Fruit fly (Drosophila melanogaster): ENCODE data around the gene ppk31.
A peak's percentile ranks its signal among the peaks of the same experiment; 100 is the strongest.

ppk31 gene

DNA sequence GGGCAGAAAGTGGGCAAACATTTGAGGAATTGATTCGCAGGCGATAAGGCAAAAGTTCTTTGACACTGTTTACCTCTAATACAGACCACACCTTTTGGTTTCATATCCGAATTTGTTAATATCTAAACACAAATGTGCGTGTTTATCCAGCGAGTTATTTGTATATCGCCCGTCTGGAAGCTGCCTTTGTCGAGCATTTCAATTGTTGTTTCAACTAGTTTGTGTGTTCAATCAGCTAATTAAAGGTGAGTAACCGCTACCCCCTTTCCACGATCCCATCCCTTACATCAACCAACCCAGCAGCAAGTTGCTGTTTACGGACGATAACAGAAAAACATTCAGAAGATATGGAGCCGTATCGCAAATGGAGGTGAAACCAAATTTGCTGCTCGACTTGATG is 31.5 kb upstream of the ppk31 start (continued):
- no peak for TF ChIP-seq CG7357 (GFP tag; IDR thresholded peaks at IDR 0.05)
- peak in 1 of 2 experiments; percentile 16 for TF ChIP-seq Pdp1 (GFP tag; optimal IDR thresholded peaks at IDR 0.05)
- TF ChIP-seq CG30403 (GFP tag; optimal IDR thresholded peaks at IDR 0.05): no peak
- TF ChIP-seq zf30C (GFP tag; optimal IDR thresholded peaks at IDR 0.05): no peak
- TF ChIP-seq h (optimal IDR thresholded peaks at IDR 0.05): no peak
- TF ChIP-seq CG10959 (GFP tag; IDR thresholded peaks at IDR 0.05): no peak
- TF ChIP-seq Hr78 (GFP tag; optimal IDR thresholded peaks at IDR 0.05): no peak
- no peak for TF ChIP-seq CG6272 (GFP tag; IDR thresholded peaks at IDR 0.05)
- TF ChIP-seq CG10321 (GFP tag; IDR thresholded peaks at IDR 0.05): no peak
- TF ChIP-seq Aef1 (GFP tag; IDR thresholded peaks at IDR 0.05): no peak
- TF ChIP-seq fd3F (GFP tag; optimal IDR thresholded peaks at IDR 0.05): peak; percentile 61
- peak; percentile 33 for TF ChIP-seq shn (GFP tag; optimal IDR thresholded peaks at IDR 0.05)
- TF ChIP-seq CG4424 (GFP tag; optimal IDR thresholded peaks at IDR 0.05): no peak
- TF ChIP-seq CG32767 (GFP tag; IDR thresholded peaks at IDR 0.05): 0 out of 2 replicates have a peak, but pooled peaks have one; percentile 32
- no peak; the same call in 1 of the 2 replicates for TF ChIP-seq Adf1 (GFP tag; IDR thresholded peaks at IDR 0.05)
- TF ChIP-seq CG8765 (GFP tag; IDR thresholded peaks at IDR 0.05): no peak
- TF ChIP-seq Sry-δ (GFP tag; optimal IDR thresholded peaks at IDR 0.05): peak; percentile 2
- TF ChIP-seq CG16813 (GFP tag; IDR thresholded peaks at IDR 0.05; ENCODE audit: partially characterized antibody): no peak
- peak; percentile 63 for TF ChIP-seq CG34376 (GFP tag; optimal IDR thresholded peaks at IDR 0.05)
- peak; percentile 33 for TF ChIP-seq Sox102F (GFP tag; optimal IDR thresholded peaks at IDR 0.05)
- TF ChIP-seq ind (GFP tag; optimal IDR thresholded peaks at IDR 0.05): no peak
- no peak for TF ChIP-seq CG2712 (tag; optimal IDR thresholded peaks at IDR 0.05)
- TF ChIP-seq CG30431 (GFP tag; optimal IDR thresholded peaks at IDR 0.05): no peak
- no peak for TF ChIP-seq nau (GFP tag; optimal IDR thresholded peaks at IDR 0.05)
- TF ChIP-seq CG32772 (GFP tag; IDR thresholded peaks at IDR 0.05): no peak
- TF ChIP-seq unpg (GFP tag; optimal IDR thresholded peaks at IDR 0.05): peak; percentile 35
- no peak for TF ChIP-seq sens (GFP tag)
- TF ChIP-seq CrebB (tag; optimal IDR thresholded peaks at IDR 0.05): peak; percentile 57
- TF ChIP-seq Trl (optimal IDR thresholded peaks at IDR 0.05): no peak
- peak; percentile 33 for TF ChIP-seq Trl (GFP tag; optimal IDR thresholded peaks at IDR 0.05)
- TF ChIP-seq Dbx (GFP tag; IDR thresholded peaks at IDR 0.05): peak; percentile 81; the same call in 2 of the 3 replicates
- no peak for TF ChIP-seq Sin3A (optimal IDR thresholded peaks at IDR 0.05)
- no peak for TF ChIP-seq sc (optimal IDR thresholded peaks at IDR 0.05)
- TF ChIP-seq sc (GFP tag; optimal IDR thresholded peaks at IDR 0.05): no peak
- peak; percentile 61 for TF ChIP-seq CG15514 (GFP tag; optimal IDR thresholded peaks at IDR 0.05)
- no peak for TF ChIP-seq Myb (GFP tag; optimal IDR thresholded peaks at IDR 0.05)
- TF ChIP-seq kay (GFP tag; optimal IDR thresholded peaks at IDR 0.05): no peak
- TF ChIP-seq Scr (GFP tag; IDR thresholded peaks at IDR 0.05; ENCODE audit: partially characterized antibody): no peak
- TF ChIP-seq Hr3 (GFP tag; optimal IDR thresholded peaks at IDR 0.05): no peak
- TF ChIP-seq salm (tag; optimal IDR thresholded peaks at IDR 0.05): no peak
- no peak for TF ChIP-seq Oaz (GFP tag; IDR thresholded peaks at IDR 0.05)
- no peak for TF ChIP-seq CG14860 (GFP tag; IDR thresholded peaks at IDR 0.05; ENCODE audit: partially characterized antibody)
- peak; percentile 1 for TF ChIP-seq Blimp-1 (GFP tag; optimal IDR thresholded peaks at IDR 0.05)
- peak; percentile 40 for TF ChIP-seq CG4328 (GFP tag; optimal IDR thresholded peaks at IDR 0.05)
- peak; percentile 18 for TF ChIP-seq CG13424 (tag; optimal IDR thresholded peaks at IDR 0.05)
- TF ChIP-seq vnd (GFP tag; IDR thresholded peaks at IDR 0.05; ENCODE audit: partially characterized antibody): no peak
- TF ChIP-seq Fer3 (tag; optimal IDR thresholded peaks at IDR 0.05): peak; percentile 47
- no peak for TF ChIP-seq CTCF (GFP tag; optimal IDR thresholded peaks at IDR 0.05)
- TF ChIP-seq Hsf (GFP tag; optimal IDR thresholded peaks at IDR 0.05): no peak
- no peak for TF ChIP-seq cas (GFP tag; IDR thresholded peaks at IDR 0.05)
- 0 out of 2 replicates have a peak, but pooled peaks have one; percentile 12 for TF ChIP-seq H2.0 (GFP tag; IDR thresholded peaks at IDR 0.05)
- TF ChIP-seq Hand (GFP tag; optimal IDR thresholded peaks at IDR 0.05): peak; percentile 21
- TF ChIP-seq BEAF-32 (GFP tag; optimal IDR thresholded peaks at IDR 0.05): no peak
